Worm (Caenorhabditis elegans): ENCODE data around the gene F45D3.3.

F45D3.3 gene

ce11 chrV:12526124-12526523 lies 24.1 kb downstream of the F45D3.3 start:
- TF ChIP-seq lsy-12 (tag; optimal IDR thresholded peaks at IDR 0.05) = no peak
- peak; percentile 50 for TF ChIP-seq nhr-23 (tag; optimal IDR thresholded peaks at IDR 0.05)

- TF ChIP-seq nhr-25 (tag; optimal IDR thresholded peaks at IDR 0.05) (peak; percentile 27), ztf-4 (tag; optimal IDR thresholded peaks at IDR 0.05) (no peak)
These were observed 24.7 kb downstream of the F45D3.3 start, which contains the start of gene dyf-4 for ce11 chrV:12525526-12525925. dyf-4 (minus strand) TSS chrV:12525738.

- no peak for TF ChIP-seq mdl-1 (tag; optimal IDR thresholded peaks at IDR 0.05)
- TF ChIP-seq snpc-4 (tag; optimal IDR thresholded peaks at IDR 0.05) = no peak
- TF ChIP-seq lin-39 (tag; optimal IDR thresholded peaks at IDR 0.05) = peak; percentile 59
- no peak for TF ChIP-seq nhr-76 (tag; optimal IDR thresholded peaks at IDR 0.05)
- no peak for TF ChIP-seq ceh-82 (tag; optimal IDR thresholded peaks at IDR 0.05)
- TF ChIP-seq fos-1 (tag; optimal IDR thresholded peaks at IDR 0.05) = no peak
These were observed 26.8 kb downstream of the F45D3.3 start for ce11 chrV:12523356-12523755.

ce11 chrV:12518770-12519169 lies 31.4 kb downstream of the F45D3.3 start:
- no peak for TF ChIP-seq ceh-16 (tag; optimal IDR thresholded peaks at IDR 0.05)
- TF ChIP-seq ceh-9 (tag; optimal IDR thresholded peaks at IDR 0.05) = no peak
- TF ChIP-seq ztf-4 (tag; optimal IDR thresholded peaks at IDR 0.05) = no peak
- TF ChIP-seq lin-39 (tag; optimal IDR thresholded peaks at IDR 0.05) = peak; percentile 47
- TF ChIP-seq daf-12 (tag; optimal IDR thresholded peaks at IDR 0.05) = no peak
- TF ChIP-seq ama-1 (optimal IDR thresholded peaks at IDR 0.05) = peak; percentile 4
- TF ChIP-seq egl-5 (tag; optimal IDR thresholded peaks at IDR 0.05) = peak; percentile 93
- peak; percentile 22 for TF ChIP-seq nfya-1 (tag; optimal IDR thresholded peaks at IDR 0.05; ENCODE audit: insufficient read depth)

- TF ChIP-seq nhr-23 (tag; optimal IDR thresholded peaks at IDR 0.05) (no peak), egl-5 (tag; optimal IDR thresholded peaks at IDR 0.05) (no peak), eor-1 (tag; optimal IDR thresholded peaks at IDR 0.05) (no peak), nfya-1 (tag; optimal IDR thresholded peaks at IDR 0.05; ENCODE audit: insufficient read depth) (peak; percentile 20), fkh-2 (tag; optimal IDR thresholded peaks at IDR 0.05) (no peak), mdl-1 (tag; optimal IDR thresholded peaks at IDR 0.05) (no peak), elt-2 (tag; optimal IDR thresholded peaks at IDR 0.05) (no peak), nhr-28 (tag; optimal IDR thresholded peaks at IDR 0.05) (no peak), lin-39 (tag; optimal IDR thresholded peaks at IDR 0.05) (no peak)
These were observed 32.4 kb downstream of the F45D3.3 start for ce11 chrV:12517757-12518156.

- no peak for TF ChIP-seq nhr-77 (tag; optimal IDR thresholded peaks at IDR 0.05)
- no peak for TF ChIP-seq nhr-43 (tag; optimal IDR thresholded peaks at IDR 0.05; ENCODE audit: poor library complexity, severe bottlenecking)
- TF ChIP-seq mml-1 (tag; optimal IDR thresholded peaks at IDR 0.05) = no peak
- TF ChIP-seq fkh-10 (GFP tag; optimal IDR thresholded peaks at IDR 0.05) = no peak
- no peak for TF ChIP-seq elt-1 (tag; optimal IDR thresholded peaks at IDR 0.05)
- TF ChIP-seq elt-3 (tag; optimal IDR thresholded peaks at IDR 0.05) = no peak
- TF ChIP-seq nhr-76 (tag; optimal IDR thresholded peaks at IDR 0.05) = no peak
- TF ChIP-seq elt-2 (tag; optimal IDR thresholded peaks at IDR 0.05) = no peak
- TF ChIP-seq nhr-12 (tag; optimal IDR thresholded peaks at IDR 0.05) = no peak
- TF ChIP-seq nfya-1 (tag; optimal IDR thresholded peaks at IDR 0.05; ENCODE audit: insufficient read depth) = no peak
- TF ChIP-seq aly-2 (tag; optimal IDR thresholded peaks at IDR 0.05) = no peak
- TF ChIP-seq daf-12 (tag; optimal IDR thresholded peaks at IDR 0.05) = no peak
These were observed 33.0 kb downstream of the F45D3.3 start, which contains the start of gene cal-1 for ce11 chrV:12517148-12517547. cal-1 (minus strand) TSS chrV:12517248.

- TF ChIP-seq elt-2 (tag; optimal IDR thresholded peaks at IDR 0.05) (peak; percentile 57), ceh-16 (tag; optimal IDR thresholded peaks at IDR 0.05) (no peak), elt-1 (tag; optimal IDR thresholded peaks at IDR 0.05) (no peak), nhr-43 (tag; optimal IDR thresholded peaks at IDR 0.05; ENCODE audit: poor library complexity, severe bottlenecking) (peak; percentile 29), pha-4 (tag; optimal IDR thresholded peaks at IDR 0.05) (no peak), ZK546.5 (tag; optimal IDR thresholded peaks at IDR 0.05) (no peak)
These were observed 36.3 kb downstream of the F45D3.3 start for ce11 chrV:12513900-12514299.

Data from whole organism, L3 larva.